Fruit fly (Drosophila melanogaster): Measurements from ENCODE around the gene CG14109.

Gene CG14109

dm6 chr3L:13479609-13480240 lies 39.0 kb downstream of the CG14109 start (continued):
- TF ChIP-seq acj6 (GFP tag; optimal IDR thresholded peaks at IDR 0.05), result peak; percentile 61
- TF ChIP-seq cyc (GFP tag; optimal IDR thresholded peaks at IDR 0.05), result peak; percentile 63
- TF ChIP-seq CG10669 (GFP tag; optimal IDR thresholded peaks at IDR 0.05), result peak; percentile 56
- no peak for TF ChIP-seq dsx (GFP tag; optimal IDR thresholded peaks at IDR 0.05; ENCODE audit: poor library complexity, severe bottlenecking)
- peak; percentile 58 for TF ChIP-seq Ets21C (GFP tag; optimal IDR thresholded peaks at IDR 0.05)
- peak; percentile 46 for TF ChIP-seq Met (GFP tag; optimal IDR thresholded peaks at IDR 0.05)
- TF ChIP-seq CG8319 (GFP tag; optimal IDR thresholded peaks at IDR 0.05), result peak; percentile 27
- TF ChIP-seq CG34406 (GFP tag; optimal IDR thresholded peaks at IDR 0.05), result peak; percentile 50
- peak; percentile 40 for TF ChIP-seq Lpt (GFP tag; optimal IDR thresholded peaks at IDR 0.05)
- peak; percentile 47 for TF ChIP-seq vri (GFP tag; optimal IDR thresholded peaks at IDR 0.05)
- TF ChIP-seq eg (GFP tag; IDR thresholded peaks at IDR 0.05), result peak; percentile 15; the same call in 1 of the 3 replicates
- peak; percentile 45 for TF ChIP-seq pdm3 (GFP tag; optimal IDR thresholded peaks at IDR 0.05)
- peak; percentile 30 for TF ChIP-seq Smox (GFP tag; optimal IDR thresholded peaks at IDR 0.05)
- TF ChIP-seq CG10631 (GFP tag; optimal IDR thresholded peaks at IDR 0.05), result peak; percentile 54
- peak; percentile 49 for TF ChIP-seq CG15336 (GFP tag; IDR thresholded peaks at IDR 0.05)
- TF ChIP-seq Hr39 (GFP tag; optimal IDR thresholded peaks at IDR 0.05), result peak; percentile 61
- TF ChIP-seq ss (GFP tag; optimal IDR thresholded peaks at IDR 0.05), result peak; percentile 15 to 62
- peak; percentile 47 for TF ChIP-seq net (GFP tag; optimal IDR thresholded peaks at IDR 0.05)
- peak in 1 of 2 experiments; percentile 41 for TF ChIP-seq salr (GFP tag; optimal IDR thresholded peaks at IDR 0.05)
- TF ChIP-seq Sox102F (GFP tag; optimal IDR thresholded peaks at IDR 0.05), result peak; percentile 62

- peak; percentile 13; the same call in 1 of the 2 replicates for TF ChIP-seq CG15336 (GFP tag; IDR thresholded peaks at IDR 0.05)
- TF ChIP-seq esn (GFP tag; optimal IDR thresholded peaks at IDR 0.05), result peak; percentile 38
- no peak for TF ChIP-seq Ets21C (GFP tag; optimal IDR thresholded peaks at IDR 0.05)
- no peak for TF ChIP-seq Hr4 (GFP tag; optimal IDR thresholded peaks at IDR 0.05)
- TF ChIP-seq ss (GFP tag; optimal IDR thresholded peaks at IDR 0.05), result peak in 1 of 2 experiments; percentile 38
Observed at dm6 chr3L:13480241-13480627, 39.5 kb downstream of the CG14109 start.

dm6 chr3L:13486041-13486859 lies 45.5 kb downstream of the CG14109 start, which contains the start of the genes Abp1 and Tgi:
Abp1 (minus strand) TSS chr3L:13486280.
Tgi (plus strand) TSS chr3L:13486797.
- TF ChIP-seq Sox14 (GFP tag; optimal IDR thresholded peaks at IDR 0.05) (peak; percentile 57), Gug (GFP tag; IDR thresholded peaks at IDR 0.05) (no peak), lz (GFP tag; optimal IDR thresholded peaks at IDR 0.05) (peak; percentile 3), CG15336 (GFP tag; IDR thresholded peaks at IDR 0.05) (no peak), Ets96B (tag; optimal IDR thresholded peaks at IDR 0.05) (no peak), CG6854 (GFP tag; optimal IDR thresholded peaks at IDR 0.05) (peak; percentile 34), CG32006 (GFP tag; optimal IDR thresholded peaks at IDR 0.05) (no peak), Eip78C (GFP tag) (peak; percentile 64), Met (GFP tag; optimal IDR thresholded peaks at IDR 0.05) (no peak), Hr39 (GFP tag; optimal IDR thresholded peaks at IDR 0.05) (peak; percentile 4), Hr38 (GFP tag; optimal IDR thresholded peaks at IDR 0.05) (no peak), topi (GFP tag; optimal IDR thresholded peaks at IDR 0.05) (no peak), salr (GFP tag; optimal IDR thresholded peaks at IDR 0.05) (no peak), esn (GFP tag; optimal IDR thresholded peaks at IDR 0.05) (peak; percentile 2), CG31627 (GFP tag; optimal IDR thresholded peaks at IDR 0.05) (peak; percentile 4), ss (GFP tag; optimal IDR thresholded peaks at IDR 0.05) (no peak), fkh (GFP tag; optimal IDR thresholded peaks at IDR 0.05) (peak; percentile 75), CG6163 (GFP tag; IDR thresholded peaks at IDR 0.05) (no peak), CG6808 (GFP tag; optimal IDR thresholded peaks at IDR 0.05) (no peak), CG1621 (tag; optimal IDR thresholded peaks at IDR 0.05) (no peak), eg (GFP tag; IDR thresholded peaks at IDR 0.05) (no peak), cyc (GFP tag; optimal IDR thresholded peaks at IDR 0.05) (no peak), svp (GFP tag) (peak; percentile 29)
